Fruit fly (Drosophila melanogaster) whole organism, adult: ENCODE data around the gene trp.

Experiments used
- CG11617 ChIP-seq: fragments of 200-800 bp; sonication (Bioruptor generic); optimal IDR thresholded peaks from 2 replicates; lab custom pipeline; 2017; ENCODE audit warnings: mild to moderate bottlenecking, missing biosample characterization, missing genetic modification reagents, missing genetic modification characterization
- CG12768 ChIP-seq: fragments of 200-800 bp; sonication (Bioruptor generic); optimal IDR thresholded peaks from 2 replicates; lab custom pipeline; 2017; ENCODE audit warnings: missing biosample characterization, missing genetic modification characterization, mild to moderate bottlenecking, moderate library complexity, missing genetic modification reagents
- CG14711 ChIP-seq: fragments of 200-800 bp; sonication (Bioruptor generic); optimal IDR thresholded peaks from 2 replicates; lab custom pipeline; 2018; ENCODE audit warnings: missing biosample characterization, mild to moderate bottlenecking, missing genetic modification characterization, moderate library complexity
- CG1620 ChIP-seq: fragments of 200-800 bp; sonication (Bioruptor generic); optimal IDR thresholded peaks from 2 replicates; lab custom pipeline; 2016; ENCODE audit warnings: missing biosample characterization, missing genetic modification characterization
- CG33017 ChIP-seq: fragments of 200-800 bp; sonication (Bioruptor generic); optimal IDR thresholded peaks from 2 replicates; lab custom pipeline; 2018; ENCODE audit warnings: missing biosample characterization, mild to moderate bottlenecking, missing genetic modification characterization, moderate library complexity
- CG5204 ChIP-seq: fragments of 200-800 bp; sonication (Bioruptor generic); optimal IDR thresholded peaks from 2 replicates; lab custom pipeline; 2016; ENCODE audit warnings: missing biosample characterization, missing genetic modification characterization
- CG7045 ChIP-seq: fragments of 200-800 bp; sonication (Bioruptor generic); optimal IDR thresholded peaks from 2 replicates; lab custom pipeline; 2017; ENCODE audit warnings: missing biosample characterization, mild to moderate bottlenecking, missing genetic modification characterization
- CG7101 ChIP-seq: fragments of 200-800 bp; sonication (Bioruptor generic); optimal IDR thresholded peaks from 2 replicates; lab custom pipeline; 2018; ENCODE audit warnings: missing biosample characterization, mild to moderate bottlenecking, missing genetic modification characterization, moderate library complexity
- Clk ChIP-seq: fragments of 200-800 bp; sonication (Bioruptor generic); optimal IDR thresholded peaks from 2 replicates; lab custom pipeline; 2017; ENCODE audit warnings: missing biosample characterization, missing genetic modification characterization
- Crg-1 ChIP-seq: fragments of 200-800 bp; sonication (Bioruptor generic); optimal IDR thresholded peaks from 2 replicates; lab custom pipeline; 2016; ENCODE audit warnings: missing biosample characterization, missing genetic modification characterization
- Hr96 ChIP-seq: fragments of 200-800 bp; sonication (Bioruptor generic); optimal IDR thresholded peaks from 2 replicates; lab custom pipeline; 2016; ENCODE audit warnings: missing biosample characterization, missing genetic modification characterization
- Mnt ChIP-seq: fragments of 200-800 bp; sonication (Bioruptor generic); optimal IDR thresholded peaks from 2 replicates; lab custom pipeline; 2016; ENCODE audit warnings: missing biosample characterization, mild to moderate bottlenecking, missing genetic modification characterization
- bab1 ChIP-seq: fragments of 200-800 bp; sonication (Bioruptor generic); optimal IDR thresholded peaks from 3 replicates; lab custom pipeline; 2019; ENCODE audit warnings: missing biosample characterization, mild to moderate bottlenecking, missing genetic modification characterization, moderate library complexity
- cic ChIP-seq: fragments of 200-800 bp; sonication (Bioruptor generic); optimal IDR thresholded peaks from 2 replicates; lab custom pipeline; 2017; ENCODE audit warnings: missing biosample characterization, mild to moderate bottlenecking, missing genetic modification characterization, moderate library complexity
- cnc ChIP-seq, 2 experiments: fragments of >200 bp; optimal IDR thresholded peaks; 2 replicates each; lab custom pipeline; 2017
- kay ChIP-seq: fragments of 200-800 bp; sonication (Bioruptor generic); peaks from one replicate; lab custom pipeline; 2016; ENCODE audit warnings: missing biosample characterization, missing genetic modification characterization, borderline replicate concordance
- ovo ChIP-seq: fragments of 200-800 bp; sonication (Bioruptor generic); optimal IDR thresholded peaks from 2 replicates; lab custom pipeline; 2016; ENCODE audit warnings: missing biosample characterization, missing genetic modification characterization
- pad ChIP-seq: fragments of 200-800 bp; sonication (Bioruptor generic); optimal IDR thresholded peaks from 3 replicates; lab custom pipeline; 2017; ENCODE audit warnings: missing biosample characterization, missing genetic modification characterization, mild to moderate bottlenecking, moderate library complexity, missing genetic modification reagents
- tj ChIP-seq: fragments of 200-800 bp; sonication (Bioruptor generic); optimal IDR thresholded peaks from 3 replicates; lab custom pipeline; 2017; ENCODE audit warnings: missing biosample characterization, mild to moderate bottlenecking, missing genetic modification characterization, moderate library complexity
- toe ChIP-seq: fragments of 200-800 bp; sonication (Bioruptor generic); optimal IDR thresholded peaks from 2 replicates; lab custom pipeline; 2016; ENCODE audit warnings: missing biosample characterization, missing genetic modification characterization

The trp gene

dm6 chr3R:29891183-29891582, 28.9 kb downstream of the trp start:
- TF ChIP-seq Mnt (GFP tag; lab: Kevin White, UChicago) (no peak), ovo (GFP tag; lab: Kevin White, UChicago) (no peak), tj (GFP tag; lab: Kevin White, UChicago) (peak; percentile 32)

dm6 chr3R:29880306-29880705, 39.8 kb downstream of the trp start:
- no peak for TF ChIP-seq Mnt (GFP tag; lab: Kevin White, UChicago)
- TF ChIP-seq CG1620 = no peak
- no peak for TF ChIP-seq pad (GFP tag; lab: Kevin White, UChicago)
- no peak for TF ChIP-seq CG12768 (GFP tag; lab: Kevin White, UChicago)
- TF ChIP-seq cnc (optimal IDR thresholded peaks at IDR 0.05; lab: Kevin White, UChicago) = no peak
- no peak for TF ChIP-seq ovo (GFP tag; lab: Kevin White, UChicago)
- TF ChIP-seq CG11617 (GFP tag; lab: Kevin White, UChicago) = no peak
- no peak for TF ChIP-seq Clk (GFP tag; lab: Kevin White, UChicago)
- TF ChIP-seq Hr96 (GFP tag; lab: Kevin White, UChicago) = no peak
- TF ChIP-seq toe (GFP tag; lab: Kevin White, UChicago) = no peak
- no peak for TF ChIP-seq kay (GFP tag; lab: Kevin White, UChicago)

- TF ChIP-seq cnc (optimal IDR thresholded peaks at IDR 0.05; lab: Kevin White, UChicago) (peak; percentile 61 to 74), CG33017 (no peak), tj (GFP tag; lab: Kevin White, UChicago) (peak; percentile 96), CG7045 (GFP tag; lab: Kevin White, UChicago) (peak; percentile 15), CG5204 (GFP tag; lab: Kevin White, UChicago) (no peak), toe (GFP tag; lab: Kevin White, UChicago) (no peak), cic (GFP tag; lab: Kevin White, UChicago) (peak; percentile 80), ovo (GFP tag; lab: Kevin White, UChicago) (no peak), CG1620 (no peak), Crg-1 (GFP tag; lab: Kevin White, UChicago) (peak; percentile 14), CG7101 (tag; lab: Kevin White, UChicago) (peak; percentile 43), kay (GFP tag; lab: Kevin White, UChicago) (peak; percentile 78), bab1 (GFP tag; lab: Kevin White, UChicago) (peak; percentile 54), CG11617 (GFP tag; lab: Kevin White, UChicago) (peak; percentile 31), Mnt (GFP tag; lab: Kevin White, UChicago) (peak; percentile 70), CG12768 (GFP tag; lab: Kevin White, UChicago) (peak; percentile 69), pad (GFP tag; lab: Kevin White, UChicago) (no peak), Hr96 (GFP tag; lab: Kevin White, UChicago) (no peak), CG14711 (tag; lab: Kevin White, UChicago) (peak; percentile 29), Clk (GFP tag; lab: Kevin White, UChicago) (no peak)
Measured at dm6 chr3R:29876733-29877193, 43.3 kb downstream of the trp start, which contains the start of gene CG31038. Gene CG31038, plus strand, starts transcription at chr3R:29877059.

dm6 chr3R:29876232-29876631, 43.9 kb downstream of the trp start:
- TF ChIP-seq CG1620 (no peak), CG12768 (GFP tag; lab: Kevin White, UChicago) (no peak), Mnt (GFP tag; lab: Kevin White, UChicago) (no peak), pad (GFP tag; lab: Kevin White, UChicago) (no peak), CG11617 (GFP tag; lab: Kevin White, UChicago) (no peak), cnc (optimal IDR thresholded peaks at IDR 0.05; lab: Kevin White, UChicago) (no peak), Crg-1 (GFP tag; lab: Kevin White, UChicago) (no peak), kay (GFP tag; lab: Kevin White, UChicago) (no peak), CG14711 (tag; lab: Kevin White, UChicago) (no peak), CG7045 (GFP tag; lab: Kevin White, UChicago) (no peak), CG5204 (GFP tag; lab: Kevin White, UChicago) (no peak), toe (GFP tag; lab: Kevin White, UChicago) (no peak), Clk (GFP tag; lab: Kevin White, UChicago) (no peak), CG33017 (no peak), ovo (GFP tag; lab: Kevin White, UChicago) (no peak)

dm6 chr3R:29875830-29876229, 44.3 kb downstream of the trp start:
- TF ChIP-seq bab1 (GFP tag; lab: Kevin White, UChicago) (peak; percentile 16), kay (GFP tag; lab: Kevin White, UChicago) (peak; percentile 57), CG11617 (GFP tag; lab: Kevin White, UChicago) (peak; percentile 16), Mnt (GFP tag; lab: Kevin White, UChicago) (no peak), CG14711 (tag; lab: Kevin White, UChicago) (peak; percentile 6), CG7101 (tag; lab: Kevin White, UChicago) (peak; percentile 18)

- TF ChIP-seq bab1 (GFP tag; lab: Kevin White, UChicago) = no peak
- no peak for TF ChIP-seq toe (GFP tag; lab: Kevin White, UChicago)
- no peak for TF ChIP-seq CG12768 (GFP tag; lab: Kevin White, UChicago)
- no peak for TF ChIP-seq cic (GFP tag; lab: Kevin White, UChicago)
Measured at dm6 chr3R:29869350-29869688, 50.8 kb downstream of the trp start, which contains the start of gene CG34133. Gene CG34133, plus strand, starts transcription at chr3R:29869365.
